Worm (Caenorhabditis elegans): ENCODE measurements around the gene hlh-17.

The hlh-17 gene

DNA sequence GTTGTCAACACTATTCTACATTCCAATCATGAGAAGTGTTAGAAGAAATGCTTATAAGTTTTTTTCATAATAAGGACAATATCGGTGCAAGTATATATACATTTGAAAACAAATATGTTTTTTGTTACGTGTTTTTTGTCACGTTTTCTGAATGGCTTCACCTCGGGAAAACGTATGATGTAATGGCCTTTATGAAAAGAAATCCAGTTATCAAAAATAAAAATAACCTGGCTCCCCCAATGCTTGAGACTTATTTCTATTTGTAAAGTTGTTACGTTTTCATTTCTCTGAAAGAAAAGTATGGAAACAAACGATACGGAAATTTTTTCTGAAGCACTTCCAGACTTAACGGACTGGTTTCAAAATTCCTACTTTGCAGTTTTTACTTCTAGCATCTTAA lies 44.3 kb downstream of the hlh-17 start, which contains the start of gene srz-72:
TSS of gene srz-72 (plus strand) at position 301 of the 400 bp plus-strand sequence.
- TF ChIP-seq tbp1 (GFP tag; optimal IDR thresholded peaks at IDR 0.05) (no peak), nhr-120 (GFP tag; IDR thresholded peaks at IDR 0.05) (no peak)

All from whole organism, young adult.